Worm (Caenorhabditis elegans): ENCODE measurements around the gene F36A4.3.

DNA sequence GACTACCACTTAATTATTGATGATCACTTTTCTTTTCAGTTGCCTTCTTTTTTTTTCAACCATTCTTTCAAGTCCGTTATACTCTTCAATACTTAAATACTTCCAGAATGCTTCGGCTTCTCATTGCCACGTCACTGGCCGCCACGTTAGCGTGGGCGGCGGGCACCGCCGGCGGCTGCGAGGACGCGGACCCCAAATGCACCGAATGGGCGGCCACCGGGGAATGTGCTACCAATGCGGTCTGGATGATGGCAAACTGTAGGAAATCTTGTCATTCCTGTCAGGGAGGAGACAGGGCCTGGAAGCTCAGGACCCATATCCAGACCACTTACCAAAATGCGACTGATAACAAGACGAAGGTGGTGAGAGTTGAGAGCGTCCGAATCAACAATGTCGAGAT is 31.8 kb downstream of the F36A4.3 start, which contains the start of gene lgc-22:
- TF ChIP-seq nfya-1 (tag; optimal IDR thresholded peaks at IDR 0.05; ENCODE audit: insufficient read depth) (no peak), ztf-11 (tag; optimal IDR thresholded peaks at IDR 0.05) (no peak), elt-2 (tag; optimal IDR thresholded peaks at IDR 0.05) (no peak), nhr-25 (tag; optimal IDR thresholded peaks at IDR 0.05) (no peak), nhr-77 (tag; optimal IDR thresholded peaks at IDR 0.05) (no peak)
